Worm (Caenorhabditis elegans): ENCODE data around the gene sym-2.

sym-2 gene

DNA sequence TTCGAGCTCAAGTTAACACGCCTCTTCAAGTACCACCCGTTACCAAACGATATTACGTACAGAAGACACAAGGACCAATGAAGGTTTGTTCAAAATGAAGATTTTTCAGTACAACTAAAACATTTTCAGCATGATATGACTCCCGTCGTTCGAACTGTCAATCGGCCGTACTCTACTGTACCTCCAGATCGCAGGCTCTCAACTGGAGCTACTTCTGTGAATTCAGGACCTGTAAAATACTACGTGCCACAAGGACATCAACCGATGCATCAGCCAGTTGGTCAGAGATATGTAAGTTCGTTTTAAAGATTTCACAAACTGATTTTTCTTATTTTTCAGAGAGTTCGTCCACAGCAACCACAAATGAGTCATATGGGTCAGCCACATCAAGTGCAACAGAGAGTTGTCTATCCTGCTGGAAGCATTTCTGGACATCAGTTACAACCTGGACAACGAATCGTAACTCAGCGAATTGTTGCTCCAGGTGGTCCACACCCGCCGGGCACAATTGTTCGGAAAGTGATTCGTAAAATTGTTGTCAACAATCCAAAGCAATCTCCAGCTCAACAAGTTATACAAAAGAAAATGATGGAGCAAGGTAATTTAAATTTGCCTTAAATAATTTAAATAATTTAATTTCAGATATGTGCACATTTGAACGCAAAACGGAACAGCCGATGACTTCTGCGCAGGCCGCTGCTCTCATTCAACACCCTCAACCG lies 16.7 kb downstream of the sym-2 start:
- no peak for TF ChIP-seq T26A5.8 (tag; optimal IDR thresholded peaks at IDR 0.05)
- TF ChIP-seq egl-18 (GFP tag; IDR thresholded peaks at IDR 0.05), result no peak
- TF ChIP-seq repo-1 (tag; optimal IDR thresholded peaks at IDR 0.05), result no peak
- no peak for TF ChIP-seq die-1 (tag; optimal IDR thresholded peaks at IDR 0.05)
- no peak for TF ChIP-seq tlf-1 (GFP tag; optimal IDR thresholded peaks at IDR 0.05)
- no peak for TF ChIP-seq lsl-1 (GFP tag; optimal IDR thresholded peaks at IDR 0.05)
- TF ChIP-seq cebp-1 (GFP tag; IDR thresholded peaks at IDR 0.05), result no peak
- no peak for TF ChIP-seq cebp-1 (tag; optimal IDR thresholded peaks at IDR 0.05)
- no peak for TF ChIP-seq aptf-3 (GFP tag; IDR thresholded peaks at IDR 0.05)
- TF ChIP-seq Y53F4B.3 (GFP tag; IDR thresholded peaks at IDR 0.05), result no peak
- no peak for TF ChIP-seq B0336.3 (GFP tag; IDR thresholded peaks at IDR 0.05)
- TF ChIP-seq D2030.7 (GFP tag; IDR thresholded peaks at IDR 0.05), result no peak
- no peak for TF ChIP-seq aptf-2 (GFP tag; conservative IDR thresholded peaks at IDR 0.05)
- TF ChIP-seq ceh-79 (tag; optimal IDR thresholded peaks at IDR 0.05), result no peak
- no peak for TF ChIP-seq ZK185.1 (tag; optimal IDR thresholded peaks at IDR 0.05; ENCODE audit: poor library complexity, severe bottlenecking)
- TF ChIP-seq C17E4.6 (GFP tag; IDR thresholded peaks at IDR 0.05), result no peak
- no peak for TF ChIP-seq lin-26 (GFP tag; IDR thresholded peaks at IDR 0.05)
- no peak for TF ChIP-seq let-526 (GFP tag; IDR thresholded peaks at IDR 0.05)
- no peak for TF ChIP-seq hmg-20 (GFP tag; IDR thresholded peaks at IDR 0.05)
- no peak for TF ChIP-seq fkh-3 (tag; optimal IDR thresholded peaks at IDR 0.05)
- TF ChIP-seq ztf-26 (tag; optimal IDR thresholded peaks at IDR 0.05), result no peak

DNA sequence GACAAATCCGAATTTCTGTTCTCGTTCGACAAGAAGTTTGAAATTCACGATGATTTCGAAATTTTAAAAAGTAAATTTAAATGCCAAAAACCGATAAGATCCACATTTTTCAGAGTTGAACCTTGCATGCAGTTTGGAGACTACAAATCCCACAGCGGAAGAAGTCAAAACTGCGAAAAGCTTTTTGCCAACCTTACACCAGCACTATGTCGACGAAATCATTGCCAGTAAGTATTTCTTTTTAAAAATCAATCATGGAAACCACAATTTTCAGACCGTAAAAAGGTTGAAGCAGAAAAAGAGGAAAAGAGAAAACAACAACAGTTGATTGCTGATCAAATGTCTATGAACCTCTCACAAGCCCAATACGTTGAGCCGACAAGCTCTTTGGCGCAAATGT lies 17.4 kb downstream of the sym-2 start:
- TF ChIP-seq snpc-3.4 (tag; optimal IDR thresholded peaks at IDR 0.05) (no peak), nhr-80 (tag; optimal IDR thresholded peaks at IDR 0.05) (no peak), attf-6 (GFP tag; IDR thresholded peaks at IDR 0.05) (no peak), madf-6 (GFP tag; IDR thresholded peaks at IDR 0.05) (0 out of 2 replicates have a peak, but pooled peaks have one; percentile 11)

DNA sequence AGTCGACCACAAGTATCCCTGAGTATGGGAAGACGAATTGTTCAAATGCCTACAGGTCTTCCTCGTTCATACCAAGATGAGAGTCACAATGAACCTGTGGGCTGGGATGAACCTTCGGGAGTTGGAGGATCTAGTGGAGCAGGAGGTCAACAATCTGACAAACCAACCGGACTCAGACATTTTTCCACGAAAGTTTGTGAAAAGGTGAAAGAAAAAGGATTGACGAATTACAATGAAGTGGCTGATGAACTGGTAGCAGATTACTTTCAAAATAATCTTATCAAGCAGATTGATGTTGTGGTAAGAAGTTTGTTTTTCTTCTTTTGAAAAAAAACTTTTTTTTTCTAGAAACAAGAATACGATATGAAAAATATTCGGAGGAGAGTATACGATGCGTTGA lies 18.2 kb downstream of the sym-2 start:
- TF ChIP-seq madf-3 (GFP tag; IDR thresholded peaks at IDR 0.05) (0 out of 2 replicates have a peak, but pooled peaks have one; percentile 24), F55B11.4 (tag; optimal IDR thresholded peaks at IDR 0.05; ENCODE audit: borderline replicate concordance, insufficient read depth) (no peak)

DNA sequence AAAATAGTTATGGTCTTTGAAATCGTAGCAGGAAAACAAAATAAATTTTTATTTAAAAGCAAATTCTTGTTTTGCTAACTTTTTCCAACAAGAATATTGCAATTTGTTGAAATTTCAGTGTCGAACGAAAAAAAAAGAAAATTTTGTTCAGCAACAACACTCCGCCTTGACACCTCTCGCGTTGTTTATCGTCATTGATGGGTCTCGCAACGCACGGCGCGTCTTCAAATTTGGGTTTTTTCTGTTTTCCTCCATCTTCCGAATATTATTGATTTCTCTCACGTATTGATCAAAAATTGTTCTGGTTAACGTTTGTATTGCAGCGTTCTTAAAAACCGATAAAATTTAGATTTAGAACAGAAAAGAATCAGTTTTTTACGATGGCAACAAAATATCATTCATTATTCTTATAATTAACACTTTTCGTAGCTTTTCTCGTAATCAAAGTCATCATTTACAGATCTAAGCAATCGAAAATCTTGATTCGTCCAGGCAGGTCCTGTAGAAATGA lies 18.8 kb downstream of the sym-2 start, which contains the start of gene dpl-1:
Gene dpl-1, plus strand, starts transcription at position 461 of the 511 bp plus-strand sequence.
- TF ChIP-seq B0261.1 (tag; optimal IDR thresholded peaks at IDR 0.05), result no peak
- TF ChIP-seq ceh-79 (tag; optimal IDR thresholded peaks at IDR 0.05), result no peak
- TF ChIP-seq cebp-1 (GFP tag; IDR thresholded peaks at IDR 0.05), result no peak
- TF ChIP-seq cebp-1 (tag; optimal IDR thresholded peaks at IDR 0.05), result no peak
- no peak for TF ChIP-seq Y53F4B.3 (GFP tag; IDR thresholded peaks at IDR 0.05)
- TF ChIP-seq nhr-90 (tag; optimal IDR thresholded peaks at IDR 0.05), result no peak
- TF ChIP-seq pbrm-1 (GFP tag; IDR thresholded peaks at IDR 0.05), result no peak
- TF ChIP-seq C17E4.6 (GFP tag; IDR thresholded peaks at IDR 0.05), result no peak
- no peak for TF ChIP-seq bed-2 (GFP tag; IDR thresholded peaks at IDR 0.05)
- TF ChIP-seq tlf-1 (GFP tag; optimal IDR thresholded peaks at IDR 0.05), result no peak
- TF ChIP-seq rcor-1 (GFP tag; IDR thresholded peaks at IDR 0.05), result no peak
- no peak for TF ChIP-seq egrh-3 (GFP tag; IDR thresholded peaks at IDR 0.05)
- no peak for TF ChIP-seq fkh-3 (tag; optimal IDR thresholded peaks at IDR 0.05)
- no peak for TF ChIP-seq lin-26 (GFP tag; IDR thresholded peaks at IDR 0.05)
- TF ChIP-seq tbx-9 (tag; optimal IDR thresholded peaks at IDR 0.05; ENCODE audit: borderline replicate concordance), result no peak
- no peak for TF ChIP-seq ZK185.1 (tag; optimal IDR thresholded peaks at IDR 0.05; ENCODE audit: poor library complexity, severe bottlenecking)
- no peak for TF ChIP-seq unc-130 (GFP tag; optimal IDR thresholded peaks at IDR 0.05)
- no peak for TF ChIP-seq B0336.3 (GFP tag; IDR thresholded peaks at IDR 0.05)
- peak; percentile 92 for TF ChIP-seq attf-3 (GFP tag; conservative IDR thresholded peaks at IDR 0.05)
- TF ChIP-seq dpl-1 (GFP tag; optimal IDR thresholded peaks at IDR 0.05), result peak; percentile 26
- no peak for TF ChIP-seq sea-2 (GFP tag; IDR thresholded peaks at IDR 0.05)
- no peak for TF ChIP-seq hlh-26 (GFP tag; conservative IDR thresholded peaks at IDR 0.05)
- TF ChIP-seq lin-35 (GFP tag; optimal IDR thresholded peaks at IDR 0.05), result peak in 1 of 3 experiments; percentile 59
- TF ChIP-seq let-607 (tag; optimal IDR thresholded peaks at IDR 0.05), result no peak
- TF ChIP-seq efl-1 (GFP tag; optimal IDR thresholded peaks at IDR 0.05), result peak; percentile 39
